Worm (Caenorhabditis elegans): ENCODE data around the gene hlh-26.

- TF ChIP-seq egl-13 (tag; optimal IDR thresholded peaks at IDR 0.05): no peak
- TF ChIP-seq aha-1 (tag; optimal IDR thresholded peaks at IDR 0.05): no peak
- no peak for TF ChIP-seq fkh-4 (tag; optimal IDR thresholded peaks at IDR 0.05; ENCODE audit: borderline replicate concordance)
- TF ChIP-seq mep-1 (tag; optimal IDR thresholded peaks at IDR 0.05): no peak
- no peak for TF ChIP-seq egl-27 (tag; optimal IDR thresholded peaks at IDR 0.05)
- no peak for TF ChIP-seq fkh-10 (GFP tag; optimal IDR thresholded peaks at IDR 0.05)
Measured at ce11 chrII:5544764-5545163, 11.2 kb upstream of the hlh-26 start, which contains the start of gene ins-13.
